Fruit fly (Drosophila melanogaster) whole organism, embryonic: ENCODE data around the gene CG8541.

Experiments
- BEAF-32 ChIP-seq: fragments of 200-800 bp; sonication (Bioruptor generic); optimal IDR thresholded peaks from 3 replicates; lab custom pipeline; 2017; ENCODE audit warnings: missing biosample characterization, missing genetic modification characterization, mild to moderate bottlenecking, moderate library complexity, missing genetic modification reagents
- CG10147 ChIP-seq: fragments of 200-800 bp; sonication (Bioruptor generic); optimal IDR thresholded peaks from 2 replicates; lab custom pipeline; 2019; ENCODE audit warnings: missing biosample characterization, mild to moderate bottlenecking, missing genetic modification characterization, moderate library complexity
- CG10321 ChIP-seq: fragments of 200-800 bp; sonication (Bioruptor generic); IDR thresholded peaks from 2 replicates; pipeline ENCODE4 v1.3.6; 2022; ENCODE audit warnings: missing biosample characterization, missing genetic modification characterization
- CG12155 ChIP-seq: fragments of 200-800 bp; sonication (Bioruptor generic); optimal IDR thresholded peaks from 3 replicates; lab custom pipeline; 2016; ENCODE audit warnings: missing biosample characterization, missing genetic modification characterization
- CG13296 ChIP-seq: fragments of 200-800 bp; sonication (Bioruptor generic); optimal IDR thresholded peaks from 3 replicates; lab custom pipeline; 2018; ENCODE audit warnings: missing biosample characterization, mild to moderate bottlenecking, missing genetic modification characterization
- CG2116 ChIP-seq: fragments of 200-800 bp; sonication (Bioruptor generic); optimal IDR thresholded peaks from 3 replicates; lab custom pipeline; 2018; ENCODE audit warnings: missing biosample characterization, mild to moderate bottlenecking, missing genetic modification characterization
- CG30020 ChIP-seq: fragments of 200-800 bp; optimal IDR thresholded peaks from 2 replicates; lab custom pipeline; 2019; ENCODE audit warnings: missing biosample characterization, mild to moderate bottlenecking, missing genetic modification characterization, moderate library complexity
- CG3163 ChIP-seq: fragments of 200-800 bp; sonication (Bioruptor generic); optimal IDR thresholded peaks from 3 replicates; lab custom pipeline; 2016; ENCODE audit warnings: missing biosample characterization, missing genetic modification characterization
- CG4360 ChIP-seq: fragments of 200-800 bp; sonication (Bioruptor generic); IDR thresholded peaks from 2 replicates; pipeline ENCODE4 v1.3.6; 2022; ENCODE audit warnings: missing biosample characterization, missing genetic modification characterization
- CG4424 ChIP-seq: fragments of 200-800 bp; sonication (Bioruptor generic); optimal IDR thresholded peaks from 3 replicates; lab custom pipeline; 2016; ENCODE audit warnings: missing biosample characterization, missing genetic modification characterization
- CG4707 ChIP-seq: fragments of 200-800 bp; sonication (Bioruptor generic); optimal IDR thresholded peaks from 2 replicates; lab custom pipeline; 2018; ENCODE audit warnings: missing biosample characterization, mild to moderate bottlenecking, missing genetic modification characterization, moderate library complexity
- CG5245 ChIP-seq: fragments of 200-800 bp; sonication (Bioruptor generic); optimal IDR thresholded peaks from 3 replicates; lab custom pipeline; 2016; ENCODE audit warnings: missing biosample characterization, missing genetic modification characterization
- CG6791 ChIP-seq: fragments of 200-800 bp; sonication (Bioruptor generic); IDR thresholded peaks from 3 replicates; pipeline ENCODE4 v1.3.6; 2022; ENCODE audit warnings: missing biosample characterization, missing genetic modification characterization; ENCODE audit not compliant: partially characterized antibody
- CG7928 ChIP-seq: fragments of 200-800 bp; sonication (Bioruptor generic); optimal IDR thresholded peaks from 2 replicates; lab custom pipeline; 2017; ENCODE audit warnings: missing biosample characterization, mild to moderate bottlenecking, missing genetic modification characterization
- CG8359 ChIP-seq: fragments of 200-800 bp; sonication (Bioruptor generic); optimal IDR thresholded peaks from 2 replicates; lab custom pipeline; 2017; ENCODE audit warnings: missing biosample characterization, mild to moderate bottlenecking, missing genetic modification characterization, borderline replicate concordance
- CG9727 ChIP-seq: fragments of 200-800 bp; sonication (Bioruptor generic); optimal IDR thresholded peaks from 3 replicates; lab custom pipeline; 2017; ENCODE audit warnings: missing biosample characterization, mild to moderate bottlenecking, missing genetic modification characterization
- CHES-1-like ChIP-seq: fragments of 200-800 bp; sonication (Bioruptor generic); optimal IDR thresholded peaks from 2 replicates; lab custom pipeline; 2016; ENCODE audit warnings: missing biosample characterization, missing genetic modification characterization
- Eip74EF ChIP-seq, 2 experiments: fragments of 200-800 bp in 1 of 2; fragments of >200 bp in 1 of 2; sonication (Bioruptor generic) in 1 of 2; optimal IDR thresholded peaks; 2 replicates each; lab custom pipeline; 2017 to 2019; ENCODE audit warnings: missing biosample characterization in 2 of 2, missing genetic modification characterization in 2 of 2, mild to moderate bottlenecking in 1 of 2, moderate library complexity in 1 of 2
- Fer3 ChIP-seq: fragments of 200-800 bp; sonication (Bioruptor generic); optimal IDR thresholded peaks from 2 replicates; lab custom pipeline; 2018; ENCODE audit warnings: missing biosample characterization, mild to moderate bottlenecking, missing genetic modification characterization, moderate library complexity
- HmgZ ChIP-seq: fragments of 200-800 bp; sonication (Bioruptor generic); optimal IDR thresholded peaks from 2 replicates; lab custom pipeline; 2018; ENCODE audit warnings: missing biosample characterization, mild to moderate bottlenecking, missing genetic modification characterization
- Hr39 ChIP-seq: fragments of >200 bp; optimal IDR thresholded peaks from 2 replicates; lab custom pipeline; 2017
- MBD-R2 ChIP-seq: fragments of 200-800 bp; sonication (Bioruptor generic); IDR thresholded peaks from 2 replicates; pipeline ENCODE4 v1.3.6; 2022; ENCODE audit warnings: missing biosample characterization, missing genetic modification characterization
- TFAM ChIP-seq: fragments of 200-800 bp; sonication (Bioruptor generic); optimal IDR thresholded peaks from 2 replicates; lab custom pipeline; 2017; ENCODE audit warnings: missing biosample characterization, missing genetic modification characterization, inconsistent platforms
- Taf1 ChIP-seq: fragments of 200-800 bp; sonication (Bioruptor generic); IDR thresholded peaks from 2 replicates; pipeline ENCODE4 v1.3.6; 2022; ENCODE audit warnings: missing biosample characterization, missing genetic modification characterization
- btn ChIP-seq: fragments of 200-800 bp; sonication (Bioruptor generic); optimal IDR thresholded peaks from 2 replicates; lab custom pipeline; 2016; ENCODE audit warnings: missing biosample characterization, missing genetic modification characterization
- caup ChIP-seq: fragments of 200-800 bp; sonication (Bioruptor generic); optimal IDR thresholded peaks from 3 replicates; lab custom pipeline; 2017; ENCODE audit warnings: missing biosample characterization, mild to moderate bottlenecking, missing genetic modification characterization, moderate library complexity; ENCODE audit not compliant: severe bottlenecking
- danr ChIP-seq: fragments of 200-800 bp; sonication (Bioruptor generic); IDR thresholded peaks from 2 replicates; pipeline ENCODE4 v1.3.6; 2022; ENCODE audit warnings: missing biosample characterization, missing genetic modification characterization
- ems ChIP-seq: fragments of 200-800 bp; sonication (Bioruptor generic); optimal IDR thresholded peaks from 3 replicates; lab custom pipeline; 2016; ENCODE audit warnings: missing biosample characterization, missing genetic modification characterization
- en ChIP-seq: fragments of 200-800 bp; sonication (Bioruptor generic); optimal IDR thresholded peaks from 2 replicates; lab custom pipeline; 2016; ENCODE audit warnings: missing biosample characterization, missing genetic modification characterization
- eve ChIP-seq, 2 experiments: fragments of >200 bp; optimal IDR thresholded peaks; 2 replicates each; lab custom pipeline; 2017; ENCODE audit warnings: missing biosample characterization in 2 of 2, missing genetic modification characterization in 2 of 2
- ewg ChIP-seq: fragments of 200-800 bp; sonication (Bioruptor generic); optimal IDR thresholded peaks from 3 replicates; lab custom pipeline; 2017; ENCODE audit warnings: mild to moderate bottlenecking, missing biosample characterization, missing genetic modification reagents, missing genetic modification characterization
- fd3F ChIP-seq: fragments of 200-800 bp; sonication (Bioruptor generic); optimal IDR thresholded peaks from 2 replicates; lab custom pipeline; 2018; ENCODE audit warnings: missing biosample characterization, mild to moderate bottlenecking, missing genetic modification characterization, moderate library complexity
- fru ChIP-seq: fragments of >200 bp; optimal IDR thresholded peaks from 2 replicates; lab custom pipeline; 2017
- hkb ChIP-seq, 2 experiments: fragments of 200-800 bp in 1 of 2; fragments of >200 bp in 1 of 2; sonication (Bioruptor generic) in 1 of 2; IDR thresholded peaks in 1 of 2; optimal IDR thresholded peaks in 1 of 2; 2 replicates each; pipeline versions ENCODE4 v1.3.6 to Lab custom; 2017 to 2022; ENCODE audit warnings: missing biosample characterization in 1 of 2, missing genetic modification characterization in 1 of 2
- ken ChIP-seq: fragments of 200-800 bp; sonication (Bioruptor generic); IDR thresholded peaks from 3 replicates; pipeline ENCODE4 v1.3.6; 2022; ENCODE audit warnings: missing biosample characterization, missing genetic modification characterization
- lmd ChIP-seq: fragments of 200-800 bp; sonication (Bioruptor generic); IDR thresholded peaks from 2 replicates; pipeline ENCODE4 v1.3.6; 2022; ENCODE audit warnings: missing biosample characterization, missing genetic modification characterization
- mld ChIP-seq: fragments of 200-800 bp; sonication (Bioruptor generic); IDR thresholded peaks from 3 replicates; pipeline ENCODE4 v1.3.6; 2022; ENCODE audit warnings: missing biosample characterization, missing genetic modification characterization; ENCODE audit not compliant: partially characterized antibody
- nau ChIP-seq: fragments of 200-800 bp; sonication (Bioruptor generic); optimal IDR thresholded peaks from 3 replicates; lab custom pipeline; 2017; ENCODE audit warnings: missing biosample characterization, mild to moderate bottlenecking, missing genetic modification characterization, missing genetic modification reagents
- onecut ChIP-seq: fragments of 200-800 bp; sonication (Bioruptor generic); IDR thresholded peaks from 2 replicates; pipeline ENCODE4 v1.3.6; 2022; ENCODE audit warnings: missing biosample characterization, missing genetic modification characterization
- p53 ChIP-seq: fragments of 200-800 bp; sonication (Bioruptor generic); optimal IDR thresholded peaks from 2 replicates; lab custom pipeline; 2016; ENCODE audit warnings: missing biosample characterization, missing genetic modification characterization
- phol ChIP-seq: fragments of 200-800 bp; sonication (Bioruptor generic); optimal IDR thresholded peaks from 3 replicates; lab custom pipeline; 2018; ENCODE audit warnings: missing biosample characterization, mild to moderate bottlenecking, missing genetic modification characterization, moderate library complexity
- psq ChIP-seq: fragments of 200-800 bp; sonication (Bioruptor generic); optimal IDR thresholded peaks from 2 replicates; lab custom pipeline; 2017; ENCODE audit warnings: missing biosample characterization, missing genetic modification characterization
- seq ChIP-seq: fragments of 200-800 bp; sonication (Bioruptor generic); IDR thresholded peaks from 2 replicates; pipeline ENCODE4 v1.3.6; 2022; ENCODE audit warnings: missing biosample characterization, missing genetic modification characterization
- sisA ChIP-seq: fragments of 200-800 bp; sonication (Bioruptor generic); IDR thresholded peaks from 2 replicates; pipeline ENCODE4 v1.3.6; 2022; ENCODE audit warnings: missing biosample characterization, missing genetic modification characterization
- vvl ChIP-seq: fragments of 200-800 bp; sonication (Bioruptor generic); IDR thresholded peaks from 2 replicates; pipeline ENCODE4 v1.3.6; 2022; ENCODE audit warnings: missing biosample characterization, missing genetic modification characterization

CG8541 gene

dm6 chr3L:7510414-7511384 is 39.3 kb downstream of the CG8541 start, which contains the start of gene CG7546 (continued):
- TF ChIP-seq Taf1 (GFP tag; lab: Robert Waterston, UW) = no peak
- peak; percentile 26 for TF ChIP-seq ewg (GFP tag; lab: Kevin White, UChicago)
- no peak for TF ChIP-seq CG4707 (GFP tag; lab: Kevin White, UChicago)
- TF ChIP-seq ems (GFP tag; lab: Kevin White, UChicago) = no peak
- no peak for TF ChIP-seq CG5245 (GFP tag; lab: Kevin White, UChicago)
- peak; percentile 36 for TF ChIP-seq BEAF-32
- no peak for TF ChIP-seq en
- TF ChIP-seq mld (GFP tag; lab: Robert Waterston, UW) = no peak
- TF ChIP-seq Hr39 (lab: Kevin White, UChicago) = no peak
- no peak for TF ChIP-seq CG13296 (GFP tag; lab: Kevin White, UChicago)
- no peak for TF ChIP-seq seq (GFP tag; lab: Robert Waterston, UW)
- no peak for TF ChIP-seq CG4360 (GFP tag; lab: Robert Waterston, UW)
- TF ChIP-seq CG6791 (GFP tag; lab: Robert Waterston, UW) = no peak
- TF ChIP-seq CG2116 (GFP tag; lab: Kevin White, UChicago) = peak; percentile 96
- peak; percentile 91 for TF ChIP-seq phol
- TF ChIP-seq Fer3 (tag; lab: Kevin White, UChicago) = peak; percentile 4
- TF ChIP-seq CG9727 (GFP tag; lab: Kevin White, UChicago) = peak; percentile 13
- peak; percentile 37 for TF ChIP-seq CG12155 (GFP tag; lab: Kevin White, UChicago)
- peak; percentile 12 for TF ChIP-seq CG4424 (GFP tag; lab: Kevin White, UChicago)
- TF ChIP-seq fru (lab: Kevin White, UChicago) = no peak
- TF ChIP-seq eve (GFP tag; optimal IDR thresholded peaks at IDR 0.05; lab: Kevin White, UChicago) = no peak
- no peak for TF ChIP-seq hkb (optimal IDR thresholded peaks at IDR 0.05; lab: Kevin White, UChicago)
- TF ChIP-seq hkb (GFP tag; IDR thresholded peaks at IDR 0.05; lab: Robert Waterston, UW) = no peak
- no peak for TF ChIP-seq caup (GFP tag; lab: Kevin White, UChicago)
- no peak for TF ChIP-seq CG30020
- TF ChIP-seq fd3F (GFP tag; lab: Kevin White, UChicago) = no peak
- no peak for TF ChIP-seq CG8359 (GFP tag; lab: Kevin White, UChicago)
- no peak for TF ChIP-seq btn (GFP tag; lab: Kevin White, UChicago)
- TF ChIP-seq HmgZ (tag; lab: Kevin White, UChicago) = no peak
- TF ChIP-seq CG7928 (GFP tag; lab: Kevin White, UChicago) = no peak
- TF ChIP-seq CG3163 = no peak
- TF ChIP-seq onecut (GFP tag; lab: Robert Waterston, UW) = no peak
- TF ChIP-seq p53 (GFP tag; lab: Kevin White, UChicago) = no peak
- peak; percentile 35 for TF ChIP-seq CHES-1-like (GFP tag; lab: Kevin White, UChicago)
- no peak for TF ChIP-seq TFAM
- no peak for TF ChIP-seq CG10147
- no peak for TF ChIP-seq danr (GFP tag; lab: Robert Waterston, UW)
- TF ChIP-seq sisA (GFP tag; lab: Robert Waterston, UW) = 0 out of 2 replicates have a peak, but pooled peaks have one; percentile 39
- TF ChIP-seq nau (GFP tag; lab: Kevin White, UChicago) = no peak
- TF ChIP-seq vvl = no peak; the same call in 1 of the 2 replicates
- peak; percentile 50; the same call in 1 of the 2 replicates for TF ChIP-seq CG10321
- 0 out of 3 replicates have a peak, but pooled peaks have one; percentile 15 for TF ChIP-seq ken (GFP tag; lab: Robert Waterston, UW)
- no peak for TF ChIP-seq Eip74EF (GFP tag; optimal IDR thresholded peaks at IDR 0.05; lab: Kevin White, UChicago)
- peak; percentile 64 for TF ChIP-seq MBD-R2 (GFP tag; lab: Robert Waterston, UW)
- no peak for TF ChIP-seq psq (GFP tag; lab: Kevin White, UChicago)
- peak; percentile 41; the same call in 1 of the 2 replicates for TF ChIP-seq lmd (GFP tag; lab: Robert Waterston, UW)
